Worm (Caenorhabditis elegans): ENCODE results near the gene gars-1.

- no peak for TF ChIP-seq snpc-4 (tag; optimal IDR thresholded peaks at IDR 0.05)
- TF ChIP-seq ama-1 (optimal IDR thresholded peaks at IDR 0.05), result no peak
- no peak for TF ChIP-seq nhr-12 (tag; optimal IDR thresholded peaks at IDR 0.05)
- TF ChIP-seq egl-27 (tag; optimal IDR thresholded peaks at IDR 0.05), result no peak
- no peak for TF ChIP-seq ztf-1 (GFP tag; conservative IDR thresholded peaks at IDR 0.05)
- no peak for TF ChIP-seq nhr-129 (tag; optimal IDR thresholded peaks at IDR 0.05)
- TF ChIP-seq lin-39 (tag; optimal IDR thresholded peaks at IDR 0.05), result no peak
These were observed 4.8 kb downstream of the gars-1 start, which contains the start of gene oxy-4 for ce11 chrIII:5158674-5159073.

Data from whole organism, L2 larva.